Worm (Caenorhabditis elegans): ENCODE measurements around the gene Y17G7B.20.

Y17G7B.20 gene

DNA sequence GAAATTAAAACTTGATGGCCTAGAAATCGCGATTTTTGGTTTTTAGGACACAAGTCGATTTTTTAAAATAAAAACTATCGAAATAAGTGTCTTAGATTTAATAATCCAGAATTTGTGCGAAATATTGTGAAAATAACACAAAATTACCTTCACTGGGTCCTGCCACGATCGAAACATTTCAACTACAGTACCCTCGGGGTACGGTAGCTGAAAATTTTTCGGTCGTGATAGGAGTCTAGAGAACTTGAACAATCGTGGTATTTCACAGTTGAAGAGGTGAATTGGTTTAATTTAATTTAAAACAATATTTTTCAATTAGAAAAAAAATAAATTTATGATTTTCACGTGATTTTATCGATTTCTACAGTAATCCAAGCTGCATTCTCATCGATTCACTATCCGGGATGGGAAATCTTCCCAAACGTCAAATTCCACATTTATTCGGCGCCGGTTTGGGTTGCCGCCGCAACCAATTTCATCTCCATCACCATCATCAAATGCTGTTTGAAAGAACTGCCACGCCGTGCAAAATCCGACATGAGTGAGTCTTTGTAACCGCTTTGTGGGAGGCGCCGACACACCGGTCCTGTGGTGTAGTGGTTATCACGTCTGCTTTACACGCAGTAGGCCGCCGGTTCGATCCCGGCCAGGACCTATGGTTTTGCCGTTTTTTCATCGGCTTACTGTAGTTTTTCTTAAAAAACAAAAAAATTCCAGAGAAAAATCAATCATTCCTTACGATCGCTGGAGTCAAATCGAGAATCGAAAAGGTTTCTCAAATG is 20.7 kb downstream of the Y17G7B.20 start (continued):
- TF ChIP-seq lin-35 (GFP tag; optimal IDR thresholded peaks at IDR 0.05), result peak; percentile 58 to 76
- TF ChIP-seq C04F5.9 (tag; optimal IDR thresholded peaks at IDR 0.05), result no peak
- peak; percentile 56 for TF ChIP-seq nhr-90 (tag; optimal IDR thresholded peaks at IDR 0.05; ENCODE audit: poor library complexity)
- TF ChIP-seq mef-2 (tag; optimal IDR thresholded peaks at IDR 0.05), result no peak

DNA sequence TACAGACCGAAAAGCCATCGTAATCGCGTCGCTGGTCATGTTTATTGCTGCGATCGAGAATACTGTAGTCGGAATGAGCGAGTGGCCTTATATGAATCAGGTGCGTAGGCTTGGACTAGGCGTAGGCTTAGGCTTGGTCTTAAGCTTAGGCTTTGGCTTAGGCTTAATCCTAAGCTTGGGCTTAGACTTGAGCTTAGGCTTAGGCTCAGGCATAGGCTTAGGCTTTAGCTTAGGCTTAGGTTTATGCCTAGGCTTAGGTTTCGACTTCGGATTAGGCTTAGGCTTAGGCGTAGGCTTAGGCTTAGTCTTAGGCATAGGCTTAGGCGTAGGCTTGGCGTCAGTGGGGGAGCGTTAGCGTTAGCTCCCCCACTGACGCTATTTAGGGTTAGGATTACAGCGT is 24.8 kb downstream of the Y17G7B.20 start:
- no peak for TF ChIP-seq lin-14 (GFP tag; optimal IDR thresholded peaks at IDR 0.05)
- no peak for TF ChIP-seq aha-1 (tag; optimal IDR thresholded peaks at IDR 0.05)
- TF ChIP-seq dpl-1 (GFP tag; optimal IDR thresholded peaks at IDR 0.05), result no peak
- no peak for TF ChIP-seq egl-13 (tag; optimal IDR thresholded peaks at IDR 0.05)
- no peak for TF ChIP-seq grh-1 (GFP tag; IDR thresholded peaks at IDR 0.05)
- no peak for TF ChIP-seq aly-2 (tag; optimal IDR thresholded peaks at IDR 0.05)
- TF ChIP-seq mep-1 (tag; optimal IDR thresholded peaks at IDR 0.05), result no peak
- no peak for TF ChIP-seq unc-62 (GFP tag; optimal IDR thresholded peaks at IDR 0.05)
- no peak for TF ChIP-seq pax-3 (tag; optimal IDR thresholded peaks at IDR 0.05)
- no peak for TF ChIP-seq C34B4.2 (tag; optimal IDR thresholded peaks at IDR 0.05)
- no peak for TF ChIP-seq sox-4 (tag; optimal IDR thresholded peaks at IDR 0.05)
- no peak for TF ChIP-seq unc-130 (tag; optimal IDR thresholded peaks at IDR 0.05)
- TF ChIP-seq zip-4 (GFP tag; optimal IDR thresholded peaks at IDR 0.05), result no peak
- TF ChIP-seq vab-15 (tag; optimal IDR thresholded peaks at IDR 0.05), result no peak
- TF ChIP-seq rnt-1 (tag; optimal IDR thresholded peaks at IDR 0.05), result no peak
- no peak for TF ChIP-seq pag-3 (tag; optimal IDR thresholded peaks at IDR 0.05; ENCODE audit: borderline replicate concordance, insufficient read depth)

DNA sequence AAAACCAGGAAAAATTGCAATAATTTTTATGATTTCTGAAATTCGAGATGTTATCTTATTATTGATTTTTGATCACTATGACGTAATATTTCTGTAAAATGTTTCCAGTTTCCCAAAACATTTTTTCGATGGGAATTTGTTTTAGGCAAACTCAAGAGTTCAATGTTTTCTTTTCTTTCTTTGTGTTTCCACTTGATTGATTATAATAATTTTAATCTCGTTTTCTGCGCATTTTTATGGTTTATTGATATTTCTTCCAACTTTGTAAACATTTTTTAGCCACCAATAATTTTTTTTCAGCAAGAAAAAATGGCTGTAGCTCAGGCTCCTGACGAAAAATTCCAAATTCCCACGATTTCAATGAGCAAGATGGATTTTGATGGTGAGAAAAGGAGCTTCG is 25.4 kb downstream of the Y17G7B.20 start, which contains the start of gene W03C9.6:
Gene W03C9.6, plus strand, starts transcription at position 301 of the 400 bp plus-strand sequence.
- no peak for TF ChIP-seq alr-1 (tag; optimal IDR thresholded peaks at IDR 0.05; ENCODE audit: borderline replicate concordance)

DNA sequence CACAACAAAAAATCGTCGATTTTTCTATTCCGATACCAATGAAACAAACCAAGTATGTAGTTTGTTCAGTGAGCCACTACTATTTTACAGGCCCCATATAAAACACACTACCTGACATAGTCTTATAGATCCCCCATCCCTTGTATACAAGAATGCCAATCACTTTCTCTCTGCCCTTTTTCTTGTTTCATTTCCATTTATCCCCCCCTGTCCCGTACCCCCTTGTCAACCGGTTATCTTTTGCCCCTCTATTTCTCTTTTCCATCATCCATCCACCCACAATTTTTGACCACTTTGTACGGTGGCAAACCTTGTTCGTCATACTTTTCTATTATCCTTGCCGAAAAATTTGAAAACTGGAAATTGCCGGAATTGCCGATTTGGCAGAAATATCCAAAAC is 26.7 kb downstream of the Y17G7B.20 start:
- TF ChIP-seq pag-3 (tag; optimal IDR thresholded peaks at IDR 0.05; ENCODE audit: borderline replicate concordance, insufficient read depth), result peak; percentile 5
- peak; percentile 90 for TF ChIP-seq blmp-1 (tag; optimal IDR thresholded peaks at IDR 0.05)
- TF ChIP-seq efl-1 (optimal IDR thresholded peaks at IDR 0.05), result no peak
- TF ChIP-seq efl-1 (GFP tag; optimal IDR thresholded peaks at IDR 0.05 in 1 of 2), result peak in 1 of 2 experiments; percentile 78
- TF ChIP-seq fos-1 (tag; optimal IDR thresholded peaks at IDR 0.05), result no peak
- TF ChIP-seq elt-3 (tag; optimal IDR thresholded peaks at IDR 0.05), result peak in 1 of 6 experiments; percentile 6

DNA sequence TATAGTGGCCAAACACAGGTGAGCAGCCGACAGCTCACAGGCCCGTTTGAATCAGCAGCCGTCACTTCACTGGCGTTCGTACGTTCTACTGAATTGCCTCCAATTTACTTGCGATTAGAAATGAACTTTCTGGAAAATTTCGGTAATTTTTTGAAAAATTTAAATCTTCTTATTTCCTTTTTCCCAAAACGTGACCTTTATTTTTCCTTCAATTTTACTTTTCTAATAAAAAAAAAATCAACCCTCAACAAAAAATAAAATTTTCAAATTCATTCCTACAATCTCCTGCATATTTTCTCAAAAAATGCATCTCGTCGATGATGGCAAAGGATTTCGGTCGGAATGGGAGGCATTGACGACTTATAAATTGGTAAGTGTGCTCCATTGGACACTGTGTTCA is 31.2 kb downstream of the Y17G7B.20 start, which contains the start of gene W03C9.8:
Gene W03C9.8, plus strand, starts transcription at position 301 of the 400 bp plus-strand sequence.
- no peak for TF ChIP-seq elt-3 (tag; optimal IDR thresholded peaks at IDR 0.05)
- TF ChIP-seq nhr-28 (tag; optimal IDR thresholded peaks at IDR 0.05), result no peak
- TF ChIP-seq nhr-237 (tag; optimal IDR thresholded peaks at IDR 0.05), result no peak
- TF ChIP-seq ama-1 (optimal IDR thresholded peaks at IDR 0.05), result no peak
- TF ChIP-seq pqm-1 (tag; optimal IDR thresholded peaks at IDR 0.05), result no peak
- TF ChIP-seq mef-2 (tag; optimal IDR thresholded peaks at IDR 0.05), result no peak
- no peak for TF ChIP-seq aha-1 (tag; optimal IDR thresholded peaks at IDR 0.05)
- TF ChIP-seq nhr-12 (tag; optimal IDR thresholded peaks at IDR 0.05), result no peak
- TF ChIP-seq hpl-2 (GFP tag; optimal IDR thresholded peaks at IDR 0.05), result no peak
- TF ChIP-seq jun-1 (tag; optimal IDR thresholded peaks at IDR 0.05), result no peak
- TF ChIP-seq elt-2 (tag; optimal IDR thresholded peaks at IDR 0.05), result no peak
- TF ChIP-seq lin-14 (GFP tag; optimal IDR thresholded peaks at IDR 0.05), result no peak
- TF ChIP-seq nhr-90 (tag; optimal IDR thresholded peaks at IDR 0.05; ENCODE audit: poor library complexity), result no peak
- TF ChIP-seq xbp-1 (tag; optimal IDR thresholded peaks at IDR 0.05), result no peak

Data from whole organism, L1 larva.